Fruit fly (Drosophila melanogaster): ENCODE measurements around the gene Cyp4c3.

The Cyp4c3 gene

DNA sequence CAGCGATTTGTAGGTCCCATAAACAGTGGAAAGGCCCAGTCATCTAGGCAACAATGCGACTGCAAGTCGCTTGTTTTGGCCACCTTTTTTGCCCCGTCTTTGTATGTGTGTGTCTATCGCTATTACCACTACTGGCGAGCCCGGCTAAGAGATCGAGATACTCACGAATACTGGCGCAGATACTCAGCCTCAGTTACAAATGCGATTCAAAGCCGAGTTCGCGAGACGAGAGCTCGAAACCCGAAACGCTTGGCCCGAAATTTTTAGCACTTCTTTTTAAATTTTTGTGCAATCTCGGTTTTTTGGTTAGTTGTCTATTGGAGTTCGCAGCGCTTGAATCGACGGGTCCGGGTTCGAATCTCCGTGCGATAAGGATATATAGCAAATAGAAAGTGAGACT lies at the start of gene Cyp4c3:
Gene Cyp4c3 (plus strand): TSS at position 301 of the 400 bp plus-strand sequence.
- TF ChIP-seq Myc (optimal IDR thresholded peaks at IDR 0.05) (no peak), ttk (optimal IDR thresholded peaks at IDR 0.05) (no peak), insv (optimal IDR thresholded peaks at IDR 0.05) (no peak), psq (optimal IDR thresholded peaks at IDR 0.05) (no peak), h (optimal IDR thresholded peaks at IDR 0.05) (no peak), Sin3A (optimal IDR thresholded peaks at IDR 0.05) (no peak)

DNA sequence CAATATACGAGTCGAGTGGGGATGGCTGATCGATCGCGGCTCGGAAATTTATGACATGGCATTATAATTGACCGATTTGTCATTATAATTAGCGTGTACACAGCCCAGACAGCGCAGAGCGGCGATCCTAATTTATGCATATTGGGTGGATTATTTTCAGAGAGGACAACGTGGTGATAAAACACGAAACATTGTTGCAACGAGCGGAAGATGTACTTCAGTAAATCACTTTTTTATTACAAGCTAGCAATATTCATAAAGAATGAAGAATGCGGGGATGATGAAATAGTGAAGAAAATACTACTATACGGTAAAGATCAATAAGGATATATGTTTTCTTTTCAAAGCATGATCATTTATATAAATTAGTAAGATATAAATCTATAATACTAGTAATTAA lies 49.4 kb upstream of the Cyp4c3 start:
- no peak for TF ChIP-seq ttk (optimal IDR thresholded peaks at IDR 0.05)
- no peak for TF ChIP-seq Sin3A (optimal IDR thresholded peaks at IDR 0.05)
- TF ChIP-seq Myc (optimal IDR thresholded peaks at IDR 0.05) = no peak
- TF ChIP-seq psq (optimal IDR thresholded peaks at IDR 0.05) = no peak
- no peak for TF ChIP-seq h (optimal IDR thresholded peaks at IDR 0.05)

DNA sequence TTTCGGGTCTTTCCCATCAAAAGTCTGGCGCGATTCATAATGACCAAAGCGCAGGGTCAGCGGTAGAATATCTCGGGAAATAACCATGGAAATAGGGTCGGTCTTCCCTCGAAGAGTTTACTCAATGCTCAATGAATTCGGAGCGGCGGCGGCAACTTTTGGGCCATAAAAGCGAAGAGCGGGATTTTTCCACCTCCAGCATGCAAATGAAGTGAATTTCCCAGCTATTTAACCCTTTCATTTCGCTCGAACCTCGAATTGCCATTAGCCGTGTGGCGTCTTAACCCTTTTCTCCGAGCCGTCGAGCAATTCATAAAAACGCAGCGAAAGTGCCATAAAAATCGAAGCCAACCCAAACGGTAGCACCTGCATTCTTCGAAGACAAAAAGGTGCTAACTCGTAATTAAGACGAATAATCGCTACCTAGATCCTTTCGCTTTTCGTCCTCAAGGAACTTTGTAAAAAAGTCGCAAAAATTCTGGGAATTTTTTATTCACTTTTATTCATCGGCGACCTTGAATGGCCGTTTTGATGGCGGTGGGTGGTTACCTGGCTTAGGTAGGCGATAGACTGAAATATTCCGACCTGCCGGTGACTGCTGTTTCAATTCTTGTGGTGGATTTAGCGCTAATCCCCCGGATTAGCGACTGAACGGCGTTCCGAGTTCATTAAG lies 44.2 kb upstream of the Cyp4c3 start:
- TF ChIP-seq h (optimal IDR thresholded peaks at IDR 0.05) (no peak), Myc (optimal IDR thresholded peaks at IDR 0.05) (no peak), ttk (optimal IDR thresholded peaks at IDR 0.05) (no peak), psq (optimal IDR thresholded peaks at IDR 0.05) (no peak), Sin3A (optimal IDR thresholded peaks at IDR 0.05) (no peak), insv (optimal IDR thresholded peaks at IDR 0.05) (no peak)

DNA sequence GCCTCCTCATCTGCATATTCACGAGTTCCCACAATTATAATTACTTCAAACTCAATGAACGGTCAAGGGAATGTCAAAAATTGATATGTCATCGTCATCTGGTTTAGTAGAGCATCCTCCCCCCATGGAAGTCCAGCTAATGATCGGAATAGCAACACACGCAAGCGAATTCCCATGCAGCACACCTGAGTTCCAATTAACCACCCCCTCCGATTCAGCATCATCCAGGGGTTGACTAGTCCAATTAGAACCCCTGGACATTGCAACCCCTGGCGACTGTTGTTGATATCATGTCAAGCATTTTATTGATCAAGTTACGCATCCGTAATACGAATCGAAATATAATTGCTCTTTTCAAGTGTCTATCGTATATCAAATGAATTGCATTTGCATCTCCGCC lies 43.4 kb upstream of the Cyp4c3 start:
- no peak for TF ChIP-seq h (optimal IDR thresholded peaks at IDR 0.05)
- no peak for TF ChIP-seq insv (optimal IDR thresholded peaks at IDR 0.05)
- TF ChIP-seq ttk (optimal IDR thresholded peaks at IDR 0.05) = no peak
- no peak for TF ChIP-seq Sin3A (optimal IDR thresholded peaks at IDR 0.05)
- TF ChIP-seq Myc (optimal IDR thresholded peaks at IDR 0.05) = no peak
- no peak for TF ChIP-seq psq (optimal IDR thresholded peaks at IDR 0.05)

DNA sequence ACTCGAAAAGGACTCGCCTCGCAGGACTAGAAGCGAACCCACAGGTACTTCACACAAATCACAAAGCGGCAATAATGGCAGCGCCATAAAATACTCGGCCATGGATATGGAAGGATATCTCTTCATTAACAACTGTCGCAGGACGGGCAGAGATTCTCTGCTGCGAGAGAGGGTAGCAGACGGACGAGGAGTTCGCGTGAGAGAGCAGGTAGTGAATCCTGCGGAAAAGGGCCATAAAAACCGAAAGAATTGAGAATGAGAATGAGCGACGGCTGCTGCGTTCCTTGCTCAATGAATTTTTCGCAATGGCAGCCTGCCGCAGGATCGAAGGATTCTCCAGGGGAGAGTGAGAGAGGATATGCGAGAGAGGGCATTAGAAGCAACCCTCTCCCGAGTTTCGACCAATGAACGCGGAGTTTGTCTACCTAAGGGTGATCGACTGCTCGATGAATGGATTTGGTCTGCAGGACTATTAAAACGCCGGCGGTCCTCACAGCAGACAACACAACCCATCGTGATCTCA lies 41.9 kb upstream of the Cyp4c3 start, which contains the start of gene tll:
Gene tll (plus strand): TSS at position 473 of the 523 bp plus-strand sequence.
- no peak for TF ChIP-seq Sin3A (optimal IDR thresholded peaks at IDR 0.05)
- TF ChIP-seq h (optimal IDR thresholded peaks at IDR 0.05) = no peak
- no peak for TF ChIP-seq psq (optimal IDR thresholded peaks at IDR 0.05)
- no peak for TF ChIP-seq insv (optimal IDR thresholded peaks at IDR 0.05)
- TF ChIP-seq Myc (optimal IDR thresholded peaks at IDR 0.05) = no peak
- no peak for TF ChIP-seq ttk (optimal IDR thresholded peaks at IDR 0.05)

DNA sequence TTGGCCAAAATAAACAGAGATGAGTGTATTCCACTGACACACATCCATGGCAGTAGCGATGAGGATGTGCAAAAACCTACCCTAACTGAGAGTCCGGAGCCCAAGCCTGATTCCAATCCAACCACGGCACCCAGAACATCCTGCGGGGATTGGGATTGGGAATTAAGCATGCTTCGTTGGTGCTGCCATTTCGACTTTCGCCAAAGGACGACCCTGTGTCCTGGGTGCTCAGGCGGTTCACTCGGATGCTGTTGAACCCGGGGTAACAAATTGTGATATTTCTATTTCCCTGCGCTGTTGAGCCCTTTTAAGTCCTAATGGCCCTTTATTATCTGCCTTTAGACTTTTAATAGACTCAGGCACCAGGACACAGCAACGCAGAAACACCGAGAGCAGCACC lies 38.7 kb upstream of the Cyp4c3 start:
- TF ChIP-seq Sin3A (optimal IDR thresholded peaks at IDR 0.05) = no peak

DNA sequence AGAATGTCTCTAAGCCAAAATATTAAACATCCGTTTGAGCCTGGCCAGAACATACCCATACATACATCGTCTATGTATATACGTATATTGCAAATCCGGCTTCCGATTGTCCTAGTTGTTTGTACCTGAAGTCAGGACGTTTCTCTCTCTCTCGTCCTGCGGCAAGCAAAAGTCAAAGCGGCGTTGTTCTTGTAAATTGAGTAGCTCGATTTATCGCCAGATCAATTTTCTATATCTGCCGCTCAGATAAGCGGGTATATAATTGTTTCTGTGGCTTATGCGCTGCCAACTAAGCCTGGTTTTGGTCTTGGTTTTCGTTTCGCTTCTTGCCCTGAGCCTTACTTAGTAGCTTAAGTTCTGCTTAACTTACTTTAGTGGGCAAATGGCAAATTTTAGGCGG lies 37.2 kb upstream of the Cyp4c3 start:
- no peak for TF ChIP-seq ttk (optimal IDR thresholded peaks at IDR 0.05)
- no peak for TF ChIP-seq Sin3A (optimal IDR thresholded peaks at IDR 0.05)
- TF ChIP-seq Myc (optimal IDR thresholded peaks at IDR 0.05) = no peak
- TF ChIP-seq insv (optimal IDR thresholded peaks at IDR 0.05) = no peak
- TF ChIP-seq psq (optimal IDR thresholded peaks at IDR 0.05) = no peak
- TF ChIP-seq h (optimal IDR thresholded peaks at IDR 0.05) = no peak

DNA sequence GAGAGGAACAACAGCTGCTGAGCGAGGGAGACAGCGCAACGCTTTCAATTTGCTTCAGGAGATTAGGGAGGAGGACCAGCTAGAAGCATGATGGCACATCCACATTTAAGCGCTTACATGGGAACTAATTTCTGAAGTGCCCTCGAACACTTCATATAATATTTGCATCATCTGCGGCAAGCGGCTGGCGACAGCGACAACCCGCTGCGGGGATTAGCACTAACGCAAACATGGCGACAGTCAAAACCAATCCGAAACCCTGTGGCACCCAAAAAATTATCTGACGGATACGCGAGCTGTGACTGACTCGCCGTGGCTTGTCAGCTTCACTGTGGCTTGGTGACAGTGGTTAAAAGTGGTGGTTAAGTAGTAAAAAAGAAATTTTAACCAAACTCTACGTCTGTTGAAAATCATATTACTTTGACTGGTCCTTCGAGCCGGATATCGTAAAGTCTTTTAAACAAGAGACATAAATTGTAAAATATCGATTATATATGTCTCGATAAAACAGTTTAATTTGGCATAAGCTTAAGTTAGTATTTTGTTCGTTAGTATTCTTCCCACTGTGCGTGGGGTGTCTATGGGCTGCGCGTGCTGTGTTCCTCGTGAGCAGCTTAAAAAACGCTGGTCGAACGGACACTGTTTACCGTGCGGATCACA lies 33.8 kb upstream of the Cyp4c3 start:
- TF ChIP-seq h (optimal IDR thresholded peaks at IDR 0.05) (no peak), Myc (optimal IDR thresholded peaks at IDR 0.05) (no peak), psq (optimal IDR thresholded peaks at IDR 0.05) (no peak), Sin3A (optimal IDR thresholded peaks at IDR 0.05) (no peak), ttk (optimal IDR thresholded peaks at IDR 0.05) (no peak), insv (optimal IDR thresholded peaks at IDR 0.05) (no peak)

DNA sequence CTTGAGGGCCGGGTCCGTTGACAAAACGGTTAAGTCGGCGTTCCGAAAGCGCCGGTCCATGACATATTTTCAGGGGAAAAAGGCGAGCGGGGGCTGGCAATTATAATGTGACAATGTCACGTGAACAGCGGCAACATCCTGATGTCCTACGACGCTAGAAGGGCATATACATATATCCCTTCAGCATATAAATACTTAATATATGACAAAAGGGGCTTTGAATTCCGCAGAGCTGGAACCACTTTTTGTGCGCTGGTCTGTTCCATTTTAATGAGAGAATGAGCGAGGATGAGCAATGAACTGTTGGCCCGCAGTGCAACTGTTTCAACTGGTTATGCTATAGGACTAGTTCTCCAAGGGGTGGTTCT lies 33.3 kb upstream of the Cyp4c3 start:
- no peak for TF ChIP-seq Sin3A (optimal IDR thresholded peaks at IDR 0.05)
- no peak for TF ChIP-seq psq (optimal IDR thresholded peaks at IDR 0.05)

DNA sequence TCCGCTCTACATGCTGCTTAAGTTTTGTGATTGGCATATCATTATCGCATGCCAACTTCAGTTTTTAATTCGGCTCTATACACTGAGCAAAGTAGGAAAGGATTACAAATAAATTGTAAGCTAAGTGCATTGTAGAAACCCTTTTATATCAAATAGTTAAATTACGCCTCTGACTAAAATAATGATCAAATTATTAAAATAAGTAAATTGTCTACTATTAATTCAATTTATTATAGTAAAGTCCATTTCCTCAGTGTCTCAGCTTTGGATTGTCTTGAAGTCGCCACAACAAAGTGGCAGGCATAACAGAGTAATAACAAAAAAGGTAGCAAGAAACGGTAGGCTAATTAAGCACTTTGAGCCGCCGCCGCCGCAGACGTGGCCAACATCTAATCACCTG lies 31.4 kb upstream of the Cyp4c3 start:
- TF ChIP-seq h (optimal IDR thresholded peaks at IDR 0.05) (no peak), psq (optimal IDR thresholded peaks at IDR 0.05) (no peak), Sin3A (optimal IDR thresholded peaks at IDR 0.05) (no peak), Myc (optimal IDR thresholded peaks at IDR 0.05) (no peak), insv (optimal IDR thresholded peaks at IDR 0.05) (no peak), ttk (optimal IDR thresholded peaks at IDR 0.05) (no peak)

DNA sequence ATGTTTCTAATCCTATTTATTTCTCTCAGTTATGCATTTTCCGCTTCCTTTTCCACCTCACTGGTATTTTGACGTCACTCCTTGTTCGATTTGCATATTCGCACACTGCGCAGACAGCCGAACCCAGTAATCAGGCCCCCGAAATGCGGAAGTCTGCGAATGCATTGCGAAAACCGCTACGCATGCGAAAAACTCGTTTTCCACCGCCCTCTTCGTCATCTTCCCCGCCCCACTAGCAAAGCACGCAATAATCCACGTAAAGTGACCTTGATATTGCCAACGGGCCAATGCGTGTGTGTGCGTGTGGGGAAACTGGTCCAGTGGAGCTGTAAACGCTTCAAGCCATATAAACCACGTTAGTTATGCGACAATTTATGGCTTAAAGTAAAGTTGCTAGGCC lies 29.9 kb upstream of the Cyp4c3 start:
- TF ChIP-seq Myc (optimal IDR thresholded peaks at IDR 0.05) (no peak), Sin3A (optimal IDR thresholded peaks at IDR 0.05) (no peak), insv (optimal IDR thresholded peaks at IDR 0.05) (no peak), h (optimal IDR thresholded peaks at IDR 0.05) (no peak), psq (optimal IDR thresholded peaks at IDR 0.05) (no peak), ttk (optimal IDR thresholded peaks at IDR 0.05) (no peak)

DNA sequence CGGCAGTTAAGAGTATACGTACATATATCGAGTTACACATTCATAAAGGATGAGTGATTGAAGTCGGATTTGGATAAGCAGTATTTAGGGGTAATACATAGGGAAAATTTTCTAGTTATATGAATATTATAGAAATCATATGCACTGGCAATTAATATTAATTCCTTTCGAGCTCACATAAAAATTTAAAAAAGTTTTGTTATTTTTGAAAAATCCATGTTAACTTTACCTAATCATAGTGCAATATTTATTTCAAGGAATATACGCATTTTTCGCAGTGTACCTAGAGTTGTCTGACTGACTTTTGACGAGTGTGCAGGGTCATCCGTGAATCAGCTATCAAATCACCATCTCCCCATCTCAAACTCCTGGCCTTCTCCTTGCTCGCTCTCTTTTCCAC lies 29.4 kb upstream of the Cyp4c3 start:
- TF ChIP-seq insv (optimal IDR thresholded peaks at IDR 0.05) (no peak), h (optimal IDR thresholded peaks at IDR 0.05) (no peak), Sin3A (optimal IDR thresholded peaks at IDR 0.05) (no peak), Myc (optimal IDR thresholded peaks at IDR 0.05) (no peak), psq (optimal IDR thresholded peaks at IDR 0.05) (no peak), ttk (optimal IDR thresholded peaks at IDR 0.05) (no peak)

DNA sequence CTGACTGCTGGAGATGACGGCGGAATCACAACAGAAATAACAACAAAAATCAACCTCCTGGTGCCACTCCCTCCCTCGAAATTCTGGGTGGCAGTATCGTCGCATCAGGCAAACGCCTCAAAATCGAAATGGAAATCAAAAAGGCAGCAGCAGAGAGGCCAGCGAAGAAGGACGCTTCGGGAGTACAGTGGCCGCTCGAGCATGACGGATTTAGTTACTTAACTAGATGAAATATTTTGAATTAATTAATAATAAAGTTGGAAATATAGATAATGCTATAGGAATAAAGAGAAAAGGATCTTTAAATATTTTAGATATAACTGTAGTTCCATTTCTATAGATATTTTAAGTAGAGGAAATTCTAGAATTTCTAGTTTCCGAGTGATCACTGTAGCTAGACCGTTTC lies 28.5 kb upstream of the Cyp4c3 start:
- TF ChIP-seq ttk (optimal IDR thresholded peaks at IDR 0.05) (no peak), Sin3A (optimal IDR thresholded peaks at IDR 0.05) (no peak), h (optimal IDR thresholded peaks at IDR 0.05) (no peak), insv (optimal IDR thresholded peaks at IDR 0.05) (no peak), Myc (optimal IDR thresholded peaks at IDR 0.05) (no peak), psq (optimal IDR thresholded peaks at IDR 0.05) (no peak)
